Worm (Caenorhabditis elegans) whole organism, mixed stage, embryonic: Measurements from ENCODE around the gene F48G7.4.

ENCODE experiments used
- ceh-39 ChIP-seq: fragments of 150-350 bp; optimal IDR thresholded peaks from 2 replicates; lab custom pipeline; 2014; ENCODE audit warnings: missing biosample characterization, missing genetic modification characterization
- ceh-43 ChIP-seq: fragments of 200-800 bp; sonication (Bioruptor generic); optimal IDR thresholded peaks from 2 replicates; lab custom pipeline; 2018; ENCODE audit warnings: mild to moderate bottlenecking, missing genetic modification characterization, moderate library complexity, missing compliant biosample characterization
- elt-1 ChIP-seq: sonication (generic microtip); optimal IDR thresholded peaks from 2 replicates; lab custom pipeline; 2017; ENCODE audit warnings: missing genetic modification characterization, mild to moderate bottlenecking, missing compliant biosample characterization, antibody characterized with exemption, moderate library complexity, borderline replicate concordance; ENCODE audit not compliant: insufficient read depth
- lsy-2 ChIP-seq: fragments of 150-350 bp; optimal IDR thresholded peaks from 2 replicates; lab custom pipeline; 2014; ENCODE audit warnings: missing biosample characterization, missing genetic modification characterization
- mab-5 ChIP-seq: fragments of 150-350 bp; optimal IDR thresholded peaks from 2 replicates; lab custom pipeline; 2014; ENCODE audit warnings: missing biosample characterization, missing genetic modification characterization
- nhr-12 ChIP-seq: fragments of 150-350 bp; optimal IDR thresholded peaks from 2 replicates; lab custom pipeline; 2014; ENCODE audit warnings: missing biosample characterization, missing genetic modification characterization
- nhr-237 ChIP-seq: fragments of 150-350 bp; optimal IDR thresholded peaks from 2 replicates; lab custom pipeline; 2014; ENCODE audit warnings: missing biosample characterization, missing genetic modification characterization
- nhr-76 ChIP-seq: sonication (generic microtip); optimal IDR thresholded peaks from 2 replicates; lab custom pipeline; 2017; ENCODE audit warnings: missing biosample characterization, missing genetic modification characterization
- snpc-4 ChIP-seq: fragments of 150-350 bp; optimal IDR thresholded peaks from 2 replicates; lab custom pipeline; 2014; ENCODE audit warnings: missing biosample characterization, missing genetic modification characterization
- unc-39 ChIP-seq: fragments of 150-350 bp; optimal IDR thresholded peaks from 2 replicates; lab custom pipeline; 2014; ENCODE audit warnings: missing biosample characterization, missing genetic modification characterization
- unc-62 ChIP-seq: fragments of 150-350 bp; optimal IDR thresholded peaks from 2 replicates; lab custom pipeline; 2014; ENCODE audit warnings: missing biosample characterization, missing genetic modification reagents, missing genetic modification characterization
- zip-8 ChIP-seq: fragments of 150-350 bp; optimal IDR thresholded peaks from 2 replicates; lab custom pipeline; 2014; ENCODE audit warnings: missing biosample characterization, missing genetic modification characterization

ce11 chrV:578977-579376 is 40.3 kb upstream of the F48G7.4 start, which contains the start of gene K06H6.4:
- TF ChIP-seq snpc-4 (tag; lab: Kevin White, UChicago) (no peak), unc-62 (GFP tag; lab: Kevin White, UChicago) (no peak), nhr-12 (tag; lab: Kevin White, UChicago) (no peak), unc-39 (tag; lab: Kevin White, UChicago) (no peak), ceh-39 (tag; lab: Kevin White, UChicago) (no peak), zip-8 (tag; lab: Kevin White, UChicago) (no peak), mab-5 (tag; lab: Kevin White, UChicago) (no peak), lsy-2 (tag; lab: Kevin White, UChicago) (no peak), ceh-43 (no peak), elt-1 (no peak), nhr-76 (tag; lab: Kevin White, UChicago) (no peak), nhr-237 (no peak)
